Fruit fly (Drosophila melanogaster): ENCODE data around the gene dmGlut.

DNA sequence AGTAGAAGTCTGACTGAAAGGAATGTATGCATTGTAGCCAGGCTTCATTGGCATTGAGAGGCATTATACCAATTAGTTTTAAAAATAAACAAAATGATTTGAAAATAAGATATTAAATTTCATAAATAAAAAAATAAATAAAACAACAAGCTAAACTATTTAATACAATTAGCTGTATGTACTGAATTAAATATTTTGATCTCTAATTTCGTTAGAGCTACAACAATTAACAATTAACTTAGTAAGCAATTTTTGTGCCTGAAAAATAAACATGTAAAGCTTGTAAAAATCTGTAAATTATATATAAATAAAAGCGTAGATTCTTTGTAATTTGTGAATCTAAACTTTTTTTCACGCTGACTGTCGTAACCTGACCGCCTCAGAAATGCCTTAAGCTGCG lies 19.4 kb upstream of the dmGlut start, which contains the start of gene Rh5:
- TF ChIP-seq ss (GFP tag; optimal IDR thresholded peaks at IDR 0.05), result no peak
- no peak for TF ChIP-seq Sox14 (GFP tag; optimal IDR thresholded peaks at IDR 0.05)
- no peak for TF ChIP-seq CG10669 (GFP tag; optimal IDR thresholded peaks at IDR 0.05)
- no peak for TF ChIP-seq Ets96B (tag; optimal IDR thresholded peaks at IDR 0.05)
- TF ChIP-seq Sox102F (GFP tag; optimal IDR thresholded peaks at IDR 0.05), result no peak
